Worm (Caenorhabditis elegans) whole organism, young adult: ENCODE measurements around the gene cyp-34A9.

Source experiments
- B0261.1 ChIP-seq: sonication (generic microtip); optimal IDR thresholded peaks from 2 replicates; lab custom pipeline; 2016; ENCODE audit warnings: mild to moderate bottlenecking, missing genetic modification characterization, moderate library complexity, missing compliant biosample characterization
- B0336.3 ChIP-seq: fragments of 200-800 bp; sonication (Bioruptor generic); IDR thresholded peaks from 2 replicates; pipeline ENCODE4 v1.3.6; 2022; ENCODE audit warnings: missing genetic modification characterization, missing compliant biosample characterization
- C17E4.6 ChIP-seq: fragments of 200-800 bp; sonication (Bioruptor generic); IDR thresholded peaks from 2 replicates; pipeline ENCODE4 v1.3.6; 2022; ENCODE audit warnings: missing genetic modification reagents, missing genetic modification characterization, missing compliant biosample characterization
- D2030.7 ChIP-seq: fragments of 200-800 bp; sonication (Bioruptor generic); IDR thresholded peaks from 2 replicates; pipeline ENCODE4 v1.3.6; 2022; ENCODE audit warnings: missing genetic modification reagents, missing genetic modification characterization, missing compliant biosample characterization
- F22D6.2 ChIP-seq: sonication (generic microtip); optimal IDR thresholded peaks from 2 replicates; lab custom pipeline; 2016; ENCODE audit warnings: mild to moderate bottlenecking, missing genetic modification characterization, missing compliant biosample characterization
- F23B12.7 ChIP-seq: sonication (generic microtip); optimal IDR thresholded peaks from 2 replicates; lab custom pipeline; 2017; ENCODE audit warnings: missing genetic modification characterization, mild to moderate bottlenecking, missing compliant biosample characterization, antibody characterized with exemption, moderate library complexity; ENCODE audit not compliant: insufficient read depth
- F39B2.1 ChIP-seq: fragments of 200-800 bp; sonication (Bioruptor generic); IDR thresholded peaks from 2 replicates; pipeline ENCODE4 v1.3.6; 2022; ENCODE audit warnings: missing genetic modification reagents, missing genetic modification characterization, missing compliant biosample characterization
- F52B5.7 ChIP-seq: sonication (generic microtip); optimal IDR thresholded peaks from 2 replicates; lab custom pipeline; 2016; ENCODE audit warnings: mild to moderate bottlenecking, missing genetic modification characterization, missing compliant biosample characterization
- F55B11.4 ChIP-seq: sonication (generic microtip); optimal IDR thresholded peaks from 2 replicates; lab custom pipeline; 2016; ENCODE audit warnings: missing compliant biosample characterization, missing genetic modification characterization, borderline replicate concordance; ENCODE audit not compliant: insufficient read depth
- aptf-3 ChIP-seq: fragments of 200-800 bp; sonication (Bioruptor generic); IDR thresholded peaks from 2 replicates; pipeline ENCODE4 v1.3.6; 2022; ENCODE audit warnings: missing genetic modification characterization, missing compliant biosample characterization
- athp-1 ChIP-seq: sonication (generic microtip); optimal IDR thresholded peaks from 2 replicates; lab custom pipeline; 2017; ENCODE audit warnings: mild to moderate bottlenecking, missing genetic modification characterization, missing compliant biosample characterization
- attf-3 ChIP-seq: fragments of 200-800 bp; sonication (Bioruptor generic); conservative IDR thresholded peaks from 2 replicates; pipeline ENCODE4 v1.3.6; 2022; ENCODE audit warnings: missing genetic modification reagents, missing genetic modification characterization, missing compliant biosample characterization
- bed-2 ChIP-seq: fragments of 200-800 bp; sonication (Bioruptor generic); IDR thresholded peaks from 2 replicates; pipeline ENCODE4 v1.3.6; 2022; ENCODE audit warnings: missing genetic modification reagents, missing genetic modification characterization, missing compliant biosample characterization
- cebp-1 ChIP-seq, 2 experiments: fragments of 200-800 bp in 1 of 2; sonication (Bioruptor generic) in 1 of 2; sonication (generic microtip) in 1 of 2; IDR thresholded peaks in 1 of 2; optimal IDR thresholded peaks in 1 of 2; 2 replicates each; pipeline versions ENCODE4 v1.3.6 to Lab custom; 2017 to 2022; ENCODE audit warnings: missing compliant biosample characterization in 2 of 2, missing genetic modification characterization in 2 of 2, mild to moderate bottlenecking in 1 of 2, missing genetic modification reagents in 1 of 2, moderate library complexity in 1 of 2
- ceh-100 ChIP-seq: fragments of 200-800 bp; sonication (Bioruptor generic); IDR thresholded peaks from 2 replicates; pipeline ENCODE4 v1.3.6; 2022; ENCODE audit warnings: missing genetic modification reagents, missing genetic modification characterization, missing compliant biosample characterization
- ceh-79 ChIP-seq: sonication (generic microtip); optimal IDR thresholded peaks from 2 replicates; lab custom pipeline; 2017; ENCODE audit warnings: mild to moderate bottlenecking, missing genetic modification characterization, missing compliant biosample characterization
- ceh-91 ChIP-seq: fragments of 200-800 bp; sonication (Bioruptor generic); IDR thresholded peaks from 2 replicates; pipeline ENCODE4 v1.3.6; 2022; ENCODE audit warnings: missing genetic modification reagents, missing genetic modification characterization, missing compliant biosample characterization
- die-1 ChIP-seq: sonication (generic microtip); optimal IDR thresholded peaks from 2 replicates; lab custom pipeline; 2016; ENCODE audit warnings: missing genotype, mild to moderate bottlenecking, missing genetic modification characterization, missing compliant biosample characterization
- dox-1 ChIP-seq: fragments of 200-800 bp; sonication (Bioruptor generic); IDR thresholded peaks from 2 replicates; pipeline ENCODE4 v1.3.6; 2022; ENCODE audit warnings: missing genetic modification reagents, missing genetic modification characterization, missing compliant biosample characterization
- dpff-1 ChIP-seq: sonication (generic microtip); optimal IDR thresholded peaks from 2 replicates; lab custom pipeline; 2017; ENCODE audit warnings: mild to moderate bottlenecking, missing genetic modification characterization, missing compliant biosample characterization
- efl-1 ChIP-seq: fragments of 150-350 bp; optimal IDR thresholded peaks from 2 replicates; lab custom pipeline; 2014; ENCODE audit warnings: missing biosample characterization, missing genetic modification reagents, missing genetic modification characterization
- egl-44 ChIP-seq: fragments of 200-800 bp; sonication (Bioruptor generic); IDR thresholded peaks from 2 replicates; pipeline ENCODE4 v1.3.6; 2022; ENCODE audit warnings: missing genetic modification reagents, missing genetic modification characterization, missing compliant biosample characterization
- egrh-3 ChIP-seq: fragments of 200-800 bp; sonication (Bioruptor generic); IDR thresholded peaks from 2 replicates; pipeline ENCODE4 v1.3.6; 2022; ENCODE audit warnings: missing genetic modification reagents, missing genetic modification characterization, missing compliant biosample characterization
- ekl-4 ChIP-seq: fragments of 200-800 bp; sonication (Bioruptor generic); IDR thresholded peaks from 2 replicates; pipeline ENCODE4 v1.3.6; 2022; ENCODE audit warnings: missing genetic modification reagents, missing genetic modification characterization, missing compliant biosample characterization
- hlh-26 ChIP-seq: fragments of 200-800 bp; sonication (Bioruptor generic); conservative IDR thresholded peaks from 2 replicates; pipeline ENCODE4 v1.3.6; 2022; ENCODE audit warnings: missing genetic modification reagents, missing genetic modification characterization, missing compliant biosample characterization
- hrde-1 ChIP-seq: sonication (generic microtip); optimal IDR thresholded peaks from 2 replicates; lab custom pipeline; 2016; ENCODE audit warnings: missing genetic modification characterization, mild to moderate bottlenecking, missing compliant biosample characterization, moderate library complexity, missing genotype, missing genetic modification reagents, borderline replicate concordance
- lin-26 ChIP-seq: fragments of 200-800 bp; sonication (Bioruptor generic); IDR thresholded peaks from 2 replicates; pipeline ENCODE4 v1.3.6; 2022; ENCODE audit warnings: missing genetic modification reagents, missing genetic modification characterization, missing compliant biosample characterization
- lin-40 ChIP-seq: sonication (generic microtip); optimal IDR thresholded peaks from 2 replicates; lab custom pipeline; 2016; ENCODE audit warnings: missing genetic modification characterization, mild to moderate bottlenecking, missing compliant biosample characterization, missing genotype, missing genetic modification reagents
- lir-1 ChIP-seq: fragments of 200-800 bp; sonication (Bioruptor generic); conservative IDR thresholded peaks from 2 replicates; pipeline ENCODE4 v1.3.6; 2022; ENCODE audit warnings: missing genetic modification reagents, missing genetic modification characterization, missing compliant biosample characterization
- nhr-120 ChIP-seq: fragments of 200-800 bp; sonication (Bioruptor generic); IDR thresholded peaks from 2 replicates; pipeline ENCODE4 v1.3.6; 2022; ENCODE audit warnings: missing genetic modification characterization, missing compliant biosample characterization
- nhr-80 ChIP-seq: sonication (generic microtip); optimal IDR thresholded peaks from 2 replicates; lab custom pipeline; 2016; ENCODE audit warnings: missing genetic modification characterization, missing compliant biosample characterization
- rec-8 ChIP-seq, 2 experiments: sonication (generic microtip); optimal IDR thresholded peaks; 2 replicates each; lab custom pipeline; 2016; ENCODE audit warnings: mild to moderate bottlenecking in 2 of 2, missing genetic modification characterization in 2 of 2, missing genetic modification reagents in 2 of 2, missing genotype in 2 of 2, missing biosample characterization in 1 of 2, missing compliant biosample characterization in 1 of 2, moderate library complexity in 1 of 2
- snpc-4 ChIP-seq, 5 experiments: fragments of 150-350 bp in 1 of 5; sonication (generic microtip) in 4 of 5; optimal IDR thresholded peaks; 2 replicates each; lab custom pipeline; 2014 to 2018; ENCODE audit warnings: missing genetic modification characterization in 5 of 5, missing biosample characterization in 3 of 5, antibody characterized with exemption in 2 of 5, mild to moderate bottlenecking in 2 of 5, missing compliant biosample characterization in 2 of 5, missing genotype in 2 of 5, moderate library complexity in 2 of 5, missing genetic modification reagents in 1 of 5
- sptf-2 ChIP-seq: fragments of 200-800 bp; sonication (Bioruptor generic); optimal IDR thresholded peaks from 2 replicates; lab custom pipeline; 2018; ENCODE audit warnings: mild to moderate bottlenecking, missing genetic modification characterization, missing compliant biosample characterization
- ztf-25 ChIP-seq: fragments of 200-800 bp; sonication (Bioruptor generic); IDR thresholded peaks from 2 replicates; pipeline ENCODE4 v1.3.6; 2022; ENCODE audit warnings: missing genetic modification reagents, missing genetic modification characterization, missing compliant biosample characterization
- ztf-26 ChIP-seq: sonication (generic microtip); optimal IDR thresholded peaks from 2 replicates; lab custom pipeline; 2017; ENCODE audit warnings: missing genetic modification characterization, missing compliant biosample characterization
- ztf-6 ChIP-seq: fragments of 200-800 bp; sonication (Bioruptor generic); IDR thresholded peaks from 2 replicates; pipeline ENCODE4 v1.3.6; 2022; ENCODE audit warnings: missing genetic modification reagents, missing genetic modification characterization, missing compliant biosample characterization

Gene cyp-34A9

ce11 chrV:3979819-3980218 lies 9.5 kb upstream of the cyp-34A9 start, which contains the start of gene nlp-31 (continued):
- no peak for TF ChIP-seq die-1 (tag; lab: Kevin White, UChicago)
- TF ChIP-seq, all 124 proteins: peak for 0

ce11 chrV:3979053-3979452 lies 8.7 kb upstream of the cyp-34A9 start, which contains the start of gene nlp-34:
nlp-34 (minus strand) TSS chrV:3979134.
- no peak for TF ChIP-seq hlh-26 (GFP tag; lab: Robert Waterston, UW)
- TF ChIP-seq sptf-2 (GFP tag; lab: Kevin White, UChicago) = no peak
- TF ChIP-seq B0336.3 (GFP tag; lab: Robert Waterston, UW) = no peak
- no peak for TF ChIP-seq efl-1 (GFP tag; lab: Kevin White, UChicago)
- TF ChIP-seq lin-40 = no peak
- TF ChIP-seq egl-44 = no peak
- TF ChIP-seq F39B2.1 (GFP tag; lab: Robert Waterston, UW) = no peak
- TF ChIP-seq rec-8 (tag; optimal IDR thresholded peaks at IDR 0.05; lab: Kevin White, UChicago) = no peak
- TF ChIP-seq egrh-3 (GFP tag; lab: Robert Waterston, UW) = no peak
- no peak for TF ChIP-seq nhr-120 (GFP tag; lab: Robert Waterston, UW)
- no peak for TF ChIP-seq F55B11.4 (tag; lab: Kevin White, UChicago)
- TF ChIP-seq dpff-1 (tag; lab: Kevin White, UChicago) = no peak
- TF ChIP-seq C17E4.6 = no peak
- no peak for TF ChIP-seq cebp-1 (GFP tag; IDR thresholded peaks at IDR 0.05; lab: Robert Waterston, UW)
- TF ChIP-seq cebp-1 (tag; optimal IDR thresholded peaks at IDR 0.05; lab: Kevin White, UChicago) = no peak
- no peak for TF ChIP-seq ekl-4 (GFP tag; lab: Robert Waterston, UW)
- TF ChIP-seq F22D6.2 = no peak
- TF ChIP-seq dox-1 (GFP tag; lab: Robert Waterston, UW) = no peak
- no peak for TF ChIP-seq F52B5.7 (tag; lab: Kevin White, UChicago)
- no peak for TF ChIP-seq F23B12.7 (tag; lab: Kevin White, UChicago)
- TF ChIP-seq athp-1 (tag; lab: Kevin White, UChicago) = no peak

ce11 chrV:3976964-3977363 lies 6.6 kb upstream of the cyp-34A9 start, which contains the start of gene str-83:
str-83 (plus strand) TSS chrV:3977264.
- TF ChIP-seq hrde-1 (no peak), ztf-6 (no peak), ztf-25 (GFP tag; lab: Robert Waterston, UW) (no peak), attf-3 (GFP tag; lab: Robert Waterston, UW) (no peak), D2030.7 (GFP tag; lab: Robert Waterston, UW) (no peak), ceh-100 (no peak), ceh-79 (tag; lab: Kevin White, UChicago) (no peak), B0261.1 (tag; lab: Kevin White, UChicago) (no peak), aptf-3 (no peak), lir-1 (GFP tag; lab: Robert Waterston, UW) (no peak), egrh-3 (GFP tag; lab: Robert Waterston, UW) (no peak), nhr-80 (tag; lab: Kevin White, UChicago) (no peak), ztf-26 (no peak), ceh-91 (no peak), snpc-4 (GFP tag; optimal IDR thresholded peaks at IDR 0.05; lab: Kevin White, UChicago) (no peak), snpc-4 (tag; optimal IDR thresholded peaks at IDR 0.05; lab: Kevin White, UChicago) (no peak), lin-26 (no peak), efl-1 (GFP tag; lab: Kevin White, UChicago) (no peak), bed-2 (no peak)
